Fruit fly (Drosophila melanogaster): ENCODE measurements around the gene Vps24.

Gene Vps24

dm6 chr3R:4340174-4340573 lies 29.4 kb upstream of the Vps24 start:
- TF ChIP-seq CrebA (GFP tag; optimal IDR thresholded peaks at IDR 0.05; ENCODE audit: borderline replicate concordance) (no peak), Myc (optimal IDR thresholded peaks at IDR 0.05) (no peak), rgr (GFP tag; optimal IDR thresholded peaks at IDR 0.05) (no peak), lola (GFP tag; optimal IDR thresholded peaks at IDR 0.05) (no peak), pan (optimal IDR thresholded peaks at IDR 0.05) (no peak), Vsx2 (GFP tag; optimal IDR thresholded peaks at IDR 0.05; ENCODE audit: partially characterized antibody) (no peak), psq (GFP tag; optimal IDR thresholded peaks at IDR 0.05) (no peak), usp (GFP tag; optimal IDR thresholded peaks at IDR 0.05) (no peak), ey (GFP tag; optimal IDR thresholded peaks at IDR 0.05) (no peak), br (GFP tag; optimal IDR thresholded peaks at IDR 0.05) (no peak), OdsH (GFP tag; optimal IDR thresholded peaks at IDR 0.05) (no peak), woc (GFP tag; optimal IDR thresholded peaks at IDR 0.05) (no peak), Mio (GFP tag; optimal IDR thresholded peaks at IDR 0.05) (no peak), brk (GFP tag; optimal IDR thresholded peaks at IDR 0.05) (no peak), tai (GFP tag; optimal IDR thresholded peaks at IDR 0.05) (no peak)

dm6 chr3R:4337580-4337979 lies 26.8 kb upstream of the Vps24 start, which contains the start of the genes Skp2 and CG1103:
TSS of gene Skp2 (minus strand) at chr3R:4337674.
TSS of gene CG1103 (plus strand) at chr3R:4337755.
- TF ChIP-seq Dif (GFP tag; optimal IDR thresholded peaks at IDR 0.05; ENCODE audit: partially characterized antibody) (no peak), foxo (GFP tag; optimal IDR thresholded peaks at IDR 0.05) (no peak), N (GFP tag; optimal IDR thresholded peaks at IDR 0.05) (no peak), Abd-B (GFP tag; optimal IDR thresholded peaks at IDR 0.05) (no peak), dmrt93B (GFP tag; optimal IDR thresholded peaks at IDR 0.05) (no peak), brk (GFP tag; optimal IDR thresholded peaks at IDR 0.05) (no peak), fru (GFP tag; optimal IDR thresholded peaks at IDR 0.05) (no peak), Hnf4 (GFP tag; optimal IDR thresholded peaks at IDR 0.05) (no peak), Jra (GFP tag; optimal IDR thresholded peaks at IDR 0.05) (no peak), usp (GFP tag; optimal IDR thresholded peaks at IDR 0.05) (no peak), Dfd (GFP tag; optimal IDR thresholded peaks at IDR 0.05) (no peak), woc (GFP tag; optimal IDR thresholded peaks at IDR 0.05) (no peak), lola (GFP tag; optimal IDR thresholded peaks at IDR 0.05) (no peak), rgr (GFP tag; optimal IDR thresholded peaks at IDR 0.05) (no peak), Rel (GFP tag; optimal IDR thresholded peaks at IDR 0.05) (no peak), Rel (tag; optimal IDR thresholded peaks at IDR 0.05) (no peak), sv (GFP tag; optimal IDR thresholded peaks at IDR 0.05) (no peak), dl (GFP tag; optimal IDR thresholded peaks at IDR 0.05; ENCODE audit: insufficient read depth in 1 of 2, partially characterized antibody in 2 of 2) (no peak), CrebA (GFP tag; optimal IDR thresholded peaks at IDR 0.05; ENCODE audit: borderline replicate concordance) (no peak), CG32264 (GFP tag; optimal IDR thresholded peaks at IDR 0.05) (no peak), Myc (optimal IDR thresholded peaks at IDR 0.05) (no peak)

- no peak for TF ChIP-seq Rel (GFP tag; optimal IDR thresholded peaks at IDR 0.05)
- TF ChIP-seq Rel (tag; optimal IDR thresholded peaks at IDR 0.05): no peak
- no peak for TF ChIP-seq dsf (GFP tag; optimal IDR thresholded peaks at IDR 0.05; ENCODE audit: borderline replicate concordance)
- no peak for TF ChIP-seq pan (optimal IDR thresholded peaks at IDR 0.05)
- no peak for TF ChIP-seq brk (GFP tag; optimal IDR thresholded peaks at IDR 0.05)
- TF ChIP-seq psq (GFP tag; optimal IDR thresholded peaks at IDR 0.05): no peak
Observed at dm6 chr3R:4334798-4335197, 24.1 kb upstream of the Vps24 start, which contains the start of gene CG14645. TSS of gene CG14645 (plus strand) at chr3R:4335098.

DNA sequence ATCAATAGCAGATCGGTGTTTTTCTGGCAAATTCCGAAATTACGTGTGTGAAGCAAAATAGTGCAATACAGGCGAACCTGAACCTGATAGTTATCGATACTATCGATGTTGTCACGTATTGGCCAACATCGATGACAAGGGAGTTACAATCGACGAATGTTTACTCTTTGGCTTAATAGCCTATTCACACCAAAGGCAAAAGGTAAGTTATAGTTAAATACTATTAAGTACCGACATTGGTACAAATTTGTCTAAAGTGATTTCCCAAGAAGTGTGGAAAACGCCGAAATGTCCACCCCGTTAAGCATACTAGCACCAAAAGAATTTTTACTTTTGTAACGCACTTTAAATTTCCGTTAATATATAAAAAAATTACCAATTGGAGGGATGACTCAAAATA lies 23.2 kb upstream of the Vps24 start, which contains the start of gene CG9776:
Gene CG9776, minus strand, starts transcription at position 108 of the 400 bp plus-strand sequence.
- TF ChIP-seq sv (GFP tag; optimal IDR thresholded peaks at IDR 0.05): peak; percentile 49
- peak; percentile 98 for TF ChIP-seq N (GFP tag; optimal IDR thresholded peaks at IDR 0.05)
- TF ChIP-seq Dfd (GFP tag; optimal IDR thresholded peaks at IDR 0.05): no peak
- peak; percentile 50 for TF ChIP-seq Hr83 (GFP tag; optimal IDR thresholded peaks at IDR 0.05; ENCODE audit: poor library complexity, severe bottlenecking)
- peak; percentile 32 for TF ChIP-seq CG9705 (GFP tag; optimal IDR thresholded peaks at IDR 0.05)
- no peak for TF ChIP-seq Sp1 (GFP tag; optimal IDR thresholded peaks at IDR 0.05)
- TF ChIP-seq rgr (GFP tag; optimal IDR thresholded peaks at IDR 0.05): no peak
- no peak for TF ChIP-seq woc (GFP tag; optimal IDR thresholded peaks at IDR 0.05)
- TF ChIP-seq dsf (GFP tag; optimal IDR thresholded peaks at IDR 0.05; ENCODE audit: borderline replicate concordance): peak; percentile 1
- TF ChIP-seq dmrt93B (GFP tag; optimal IDR thresholded peaks at IDR 0.05): no peak
- no peak for TF ChIP-seq Vsx2 (GFP tag; optimal IDR thresholded peaks at IDR 0.05; ENCODE audit: partially characterized antibody)
- no peak for TF ChIP-seq dl (GFP tag; optimal IDR thresholded peaks at IDR 0.05; ENCODE audit: insufficient read depth in 1 of 2, partially characterized antibody in 2 of 2)
- no peak for TF ChIP-seq Mio (GFP tag; optimal IDR thresholded peaks at IDR 0.05)
- TF ChIP-seq Hr78 (GFP tag; optimal IDR thresholded peaks at IDR 0.05): peak; percentile 88

All from whole organism, wandering third instar larva.